Fruit fly (Drosophila melanogaster): ENCODE results near the gene nerfin-1.

nerfin-1 gene

DNA sequence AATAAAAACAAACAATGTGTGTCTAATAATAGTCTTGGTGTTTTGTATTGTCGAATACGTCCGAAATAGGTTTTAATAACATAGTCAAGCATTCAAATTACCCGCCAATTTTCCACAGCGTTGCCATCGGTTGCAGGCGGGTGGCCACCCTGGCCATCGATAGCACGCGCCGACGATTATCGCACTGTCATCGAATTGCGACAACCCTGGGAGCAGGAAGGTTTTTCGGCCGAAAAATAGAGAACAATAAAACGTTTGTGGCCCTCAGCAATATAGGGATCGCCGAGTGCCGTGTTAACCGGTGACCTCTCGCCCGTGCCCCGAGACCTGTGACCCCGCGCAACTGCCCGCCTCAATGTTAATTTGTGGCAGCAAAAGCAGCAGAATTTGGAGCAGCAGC lies 37.2 kb upstream of the nerfin-1 start, which contains the start of gene Usp10 (continued):
- no peak for TF ChIP-seq CG10366 (GFP tag; IDR thresholded peaks at IDR 0.05)
- TF ChIP-seq CG10267 (tag; optimal IDR thresholded peaks at IDR 0.05) = peak; percentile 28
- no peak for TF ChIP-seq Meics (GFP tag; optimal IDR thresholded peaks at IDR 0.05)
- no peak for TF ChIP-seq nom (GFP tag; optimal IDR thresholded peaks at IDR 0.05)
- TF ChIP-seq CG6175 (GFP tag; IDR thresholded peaks at IDR 0.05) = no peak
- no peak for TF ChIP-seq Hey (tag; optimal IDR thresholded peaks at IDR 0.05)
- no peak; the same call in 2 of the 3 replicates for TF ChIP-seq CG34422 (GFP tag; IDR thresholded peaks at IDR 0.05)
- peak; percentile 82 for TF ChIP-seq CG42726 (GFP tag; IDR thresholded peaks at IDR 0.05; ENCODE audit: partially characterized antibody)
- peak; percentile 31; the same call in 1 of the 2 replicates for TF ChIP-seq Rfx (GFP tag; IDR thresholded peaks at IDR 0.05)
- no peak for TF ChIP-seq z (GFP tag; IDR thresholded peaks at IDR 0.05)
- TF ChIP-seq CG18476 (GFP tag; optimal IDR thresholded peaks at IDR 0.05) = no peak
- peak; percentile 4 for TF ChIP-seq CG7928 (GFP tag; optimal IDR thresholded peaks at IDR 0.05)
- TF ChIP-seq Tbp (GFP tag; optimal IDR thresholded peaks at IDR 0.05) = no peak
- no peak for TF ChIP-seq lola (GFP tag; optimal IDR thresholded peaks at IDR 0.05)
- no peak; the same call in 3 of the 4 replicates for TF ChIP-seq Gug (GFP tag; IDR thresholded peaks at IDR 0.05)
- no peak for TF ChIP-seq Ada2b (GFP tag; IDR thresholded peaks at IDR 0.05)
- no peak for TF ChIP-seq seq (GFP tag; IDR thresholded peaks at IDR 0.05)
- TF ChIP-seq gsb-n (tag; optimal IDR thresholded peaks at IDR 0.05) = no peak
- TF ChIP-seq Gsc (GFP tag; IDR thresholded peaks at IDR 0.05) = no peak
- no peak for TF ChIP-seq fd64A (GFP tag; optimal IDR thresholded peaks at IDR 0.05)
- no peak for TF ChIP-seq Usf (GFP tag; optimal IDR thresholded peaks at IDR 0.05)
- no peak for TF ChIP-seq CG18764 (GFP tag; optimal IDR thresholded peaks at IDR 0.05)
- peak in 1 of 2 experiments; percentile 40 for TF ChIP-seq Hr78 (GFP tag; optimal IDR thresholded peaks at IDR 0.05)
- no peak for TF ChIP-seq Sox102F (GFP tag; optimal IDR thresholded peaks at IDR 0.05)
- TF ChIP-seq Drgx (GFP tag; IDR thresholded peaks at IDR 0.05) = no peak
- no peak for TF ChIP-seq dimm (GFP tag; IDR thresholded peaks at IDR 0.05)
- peak; percentile 34 for TF ChIP-seq phol (tag; optimal IDR thresholded peaks at IDR 0.05)
- TF ChIP-seq ac (GFP tag; optimal IDR thresholded peaks at IDR 0.05) = no peak
- no peak for TF ChIP-seq fru (optimal IDR thresholded peaks at IDR 0.05)
- TF ChIP-seq CG11085 (GFP tag; IDR thresholded peaks at IDR 0.05) = no peak
- TF ChIP-seq CG31224 (GFP tag; IDR thresholded peaks at IDR 0.05) = no peak
- TF ChIP-seq ssp (GFP tag; IDR thresholded peaks at IDR 0.05) = no peak
- TF ChIP-seq Blimp-1 (GFP tag; optimal IDR thresholded peaks at IDR 0.05) = no peak
- TF ChIP-seq cad (GFP tag; optimal IDR thresholded peaks at IDR 0.05) = no peak
- no peak for TF ChIP-seq prd (optimal IDR thresholded peaks at IDR 0.05)
- no peak for TF ChIP-seq prd (GFP tag; IDR thresholded peaks at IDR 0.05)
- TF ChIP-seq inv (GFP tag; IDR thresholded peaks at IDR 0.05; ENCODE audit: partially characterized antibody) = peak; percentile 49; the same call in 1 of the 2 replicates
- no peak for TF ChIP-seq croc (GFP tag; conservative IDR thresholded peaks at IDR 0.05)
- no peak for TF ChIP-seq CG8359 (GFP tag; optimal IDR thresholded peaks at IDR 0.05; ENCODE audit: borderline replicate concordance)
- TF ChIP-seq CG2116 (GFP tag; optimal IDR thresholded peaks at IDR 0.05) = peak; percentile 88
- no peak for TF ChIP-seq sens-2 (GFP tag; IDR thresholded peaks at IDR 0.05)
- TF ChIP-seq caup (GFP tag; optimal IDR thresholded peaks at IDR 0.05; ENCODE audit: severe bottlenecking) = no peak
- TF ChIP-seq klu (GFP tag; IDR thresholded peaks at IDR 0.05) = no peak
- no peak for TF ChIP-seq ERR (GFP tag; optimal IDR thresholded peaks at IDR 0.05)
- no peak for TF ChIP-seq CG10431 (GFP tag; optimal IDR thresholded peaks at IDR 0.05)
- no peak for TF ChIP-seq CG13424 (tag; optimal IDR thresholded peaks at IDR 0.05)
- no peak for TF ChIP-seq lab (GFP tag; optimal IDR thresholded peaks at IDR 0.05)
- no peak for TF ChIP-seq crol (GFP tag; IDR thresholded peaks at IDR 0.05)
- no peak for TF ChIP-seq CG7372 (GFP tag; IDR thresholded peaks at IDR 0.05)
- TF ChIP-seq Dek (tag; optimal IDR thresholded peaks at IDR 0.05) = no peak
- no peak for TF ChIP-seq CG9437 (GFP tag; optimal IDR thresholded peaks at IDR 0.05)
- no peak for TF ChIP-seq CG1792 (GFP tag; optimal IDR thresholded peaks at IDR 0.05)

Data from whole organism, embryonic.